Fruit fly (Drosophila melanogaster): ENCODE results near the gene CG15638.
A peak's percentile ranks its signal among the peaks of the same experiment; 100 is the strongest.

The CG15638 gene

dm6 chr2L:13570016-13570415 is 34.4 kb upstream of the CG15638 start:
- no peak for TF ChIP-seq sv (GFP tag; optimal IDR thresholded peaks at IDR 0.05)
- TF ChIP-seq brk (GFP tag; optimal IDR thresholded peaks at IDR 0.05): no peak
- TF ChIP-seq OdsH (GFP tag; optimal IDR thresholded peaks at IDR 0.05): no peak
- no peak for TF ChIP-seq Dfd (GFP tag; optimal IDR thresholded peaks at IDR 0.05)
- TF ChIP-seq CG32264 (GFP tag; optimal IDR thresholded peaks at IDR 0.05): no peak
- TF ChIP-seq Myc (optimal IDR thresholded peaks at IDR 0.05): no peak

dm6 chr2L:13568938-13569337 is 33.4 kb upstream of the CG15638 start:
- TF ChIP-seq Vsx2 (GFP tag; optimal IDR thresholded peaks at IDR 0.05; ENCODE audit: partially characterized antibody) (no peak), dsf (GFP tag; optimal IDR thresholded peaks at IDR 0.05; ENCODE audit: borderline replicate concordance) (no peak), h (GFP tag; optimal IDR thresholded peaks at IDR 0.05) (no peak), psq (GFP tag; optimal IDR thresholded peaks at IDR 0.05) (no peak), Abd-B (GFP tag; optimal IDR thresholded peaks at IDR 0.05) (no peak), CG9705 (GFP tag; optimal IDR thresholded peaks at IDR 0.05) (no peak), usp (GFP tag; optimal IDR thresholded peaks at IDR 0.05) (no peak), tai (GFP tag; optimal IDR thresholded peaks at IDR 0.05) (no peak), N (GFP tag; optimal IDR thresholded peaks at IDR 0.05) (no peak), Dfd (GFP tag; optimal IDR thresholded peaks at IDR 0.05) (no peak), sv (GFP tag; optimal IDR thresholded peaks at IDR 0.05) (no peak)

dm6 chr2L:13555397-13555796 is 19.8 kb upstream of the CG15638 start:
- no peak for TF ChIP-seq dsf (GFP tag; optimal IDR thresholded peaks at IDR 0.05; ENCODE audit: borderline replicate concordance)
- no peak for TF ChIP-seq N (GFP tag; optimal IDR thresholded peaks at IDR 0.05)
- no peak for TF ChIP-seq lola (GFP tag; optimal IDR thresholded peaks at IDR 0.05)
- no peak for TF ChIP-seq psq (GFP tag; optimal IDR thresholded peaks at IDR 0.05)
- TF ChIP-seq Hr83 (GFP tag; optimal IDR thresholded peaks at IDR 0.05; ENCODE audit: poor library complexity, severe bottlenecking): no peak
- no peak for TF ChIP-seq pan (optimal IDR thresholded peaks at IDR 0.05)
- TF ChIP-seq Sp1 (GFP tag; optimal IDR thresholded peaks at IDR 0.05): no peak
- no peak for TF ChIP-seq Vsx2 (GFP tag; optimal IDR thresholded peaks at IDR 0.05; ENCODE audit: partially characterized antibody)
- no peak for TF ChIP-seq CG9705 (GFP tag; optimal IDR thresholded peaks at IDR 0.05)
- no peak for TF ChIP-seq h (GFP tag; optimal IDR thresholded peaks at IDR 0.05)
- TF ChIP-seq dmrt93B (GFP tag; optimal IDR thresholded peaks at IDR 0.05): no peak
- TF ChIP-seq Myc (optimal IDR thresholded peaks at IDR 0.05): no peak
- no peak for TF ChIP-seq CrebA (GFP tag; optimal IDR thresholded peaks at IDR 0.05; ENCODE audit: borderline replicate concordance)
- no peak for TF ChIP-seq Dfd (GFP tag; optimal IDR thresholded peaks at IDR 0.05)
- TF ChIP-seq dl (GFP tag; optimal IDR thresholded peaks at IDR 0.05; ENCODE audit: insufficient read depth in 1 of 2, partially characterized antibody in 2 of 2): no peak
- no peak for TF ChIP-seq rgr (GFP tag; optimal IDR thresholded peaks at IDR 0.05)
- no peak for TF ChIP-seq Jra (GFP tag; optimal IDR thresholded peaks at IDR 0.05)
- TF ChIP-seq Rel (GFP tag; optimal IDR thresholded peaks at IDR 0.05): no peak
- no peak for TF ChIP-seq Rel (tag; optimal IDR thresholded peaks at IDR 0.05)
- TF ChIP-seq br (GFP tag; optimal IDR thresholded peaks at IDR 0.05): no peak
- TF ChIP-seq Hr78 (GFP tag; optimal IDR thresholded peaks at IDR 0.05): no peak

- TF ChIP-seq Vsx2 (GFP tag; optimal IDR thresholded peaks at IDR 0.05; ENCODE audit: partially characterized antibody): peak; percentile 10
- no peak for TF ChIP-seq fru (GFP tag; optimal IDR thresholded peaks at IDR 0.05)
- peak; percentile 90 for TF ChIP-seq psq (GFP tag; optimal IDR thresholded peaks at IDR 0.05)
Measured at dm6 chr2L:13554547-13555159, 19.1 kb upstream of the CG15638 start.

DNA sequence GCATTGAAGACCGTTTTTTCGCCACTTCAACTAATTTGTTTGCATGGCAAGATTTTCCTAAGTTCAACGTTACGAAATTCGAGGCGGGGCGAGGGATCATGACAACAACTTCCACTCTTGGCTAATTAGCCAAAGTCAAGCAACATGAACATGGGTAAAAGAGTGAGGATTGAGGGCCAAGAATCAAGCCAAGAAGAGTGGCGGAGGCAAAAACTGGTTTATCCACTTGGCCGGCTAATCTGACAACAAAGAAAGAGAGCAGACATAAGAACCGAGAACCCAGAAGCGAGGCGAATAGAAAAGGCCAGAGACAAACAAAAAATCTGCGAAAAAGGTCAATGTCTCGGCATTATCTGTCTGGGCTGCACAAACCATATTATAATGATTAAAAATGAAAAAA is 17.1 kb upstream of the CG15638 start:
- TF ChIP-seq pan (optimal IDR thresholded peaks at IDR 0.05) (no peak), HLH106 (tag; optimal IDR thresholded peaks at IDR 0.05) (no peak), Vsx2 (GFP tag; optimal IDR thresholded peaks at IDR 0.05; ENCODE audit: partially characterized antibody) (peak; percentile 97), Mio (GFP tag; optimal IDR thresholded peaks at IDR 0.05) (no peak), psq (GFP tag; optimal IDR thresholded peaks at IDR 0.05) (peak; percentile 58), Hr83 (GFP tag; optimal IDR thresholded peaks at IDR 0.05; ENCODE audit: poor library complexity, severe bottlenecking) (no peak)
